Worm (Caenorhabditis elegans) whole organism, young adult: Measurements from ENCODE around the gene C06B3.7.

ENCODE experiments used
- B0019.2 ChIP-seq: fragments of 200-800 bp; sonication (Bioruptor generic); conservative IDR thresholded peaks from 2 replicates; pipeline ENCODE4 v1.3.6; 2022; ENCODE audit warnings: missing genetic modification reagents, missing genetic modification characterization, missing compliant biosample characterization
- B0261.1 ChIP-seq: sonication (generic microtip); optimal IDR thresholded peaks from 2 replicates; lab custom pipeline; 2016; ENCODE audit warnings: mild to moderate bottlenecking, missing genetic modification characterization, moderate library complexity, missing compliant biosample characterization
- D2030.7 ChIP-seq: fragments of 200-800 bp; sonication (Bioruptor generic); IDR thresholded peaks from 2 replicates; pipeline ENCODE4 v1.3.6; 2022; ENCODE audit warnings: missing genetic modification reagents, missing genetic modification characterization, missing compliant biosample characterization
- F22D6.2 ChIP-seq: sonication (generic microtip); optimal IDR thresholded peaks from 2 replicates; lab custom pipeline; 2016; ENCODE audit warnings: mild to moderate bottlenecking, missing genetic modification characterization, missing compliant biosample characterization
- F39B2.1 ChIP-seq: fragments of 200-800 bp; sonication (Bioruptor generic); IDR thresholded peaks from 2 replicates; pipeline ENCODE4 v1.3.6; 2022; ENCODE audit warnings: missing genetic modification reagents, missing genetic modification characterization, missing compliant biosample characterization
- F55B11.4 ChIP-seq: sonication (generic microtip); optimal IDR thresholded peaks from 2 replicates; lab custom pipeline; 2016; ENCODE audit warnings: missing compliant biosample characterization, missing genetic modification characterization, borderline replicate concordance; ENCODE audit not compliant: insufficient read depth
- F57A8.1 ChIP-seq: fragments of 200-800 bp; sonication (Bioruptor generic); optimal IDR thresholded peaks from 2 replicates; lab custom pipeline; 2018; ENCODE audit warnings: mild to moderate bottlenecking, missing genetic modification characterization, moderate library complexity, missing compliant biosample characterization
- K11D2.4 ChIP-seq: fragments of 200-800 bp; sonication (Bioruptor generic); IDR thresholded peaks from 2 replicates; pipeline ENCODE4 v1.3.6; 2022; ENCODE audit warnings: missing genetic modification reagents, missing genetic modification characterization, missing compliant biosample characterization
- Y53F4B.3 ChIP-seq: fragments of 200-800 bp; sonication (Bioruptor generic); IDR thresholded peaks from 2 replicates; pipeline ENCODE4 v1.3.6; 2022; ENCODE audit warnings: missing genetic modification reagents, missing genetic modification characterization, missing compliant biosample characterization
- Y53G8AR.9 ChIP-seq: fragments of 200-800 bp; sonication (Bioruptor generic); conservative IDR thresholded peaks from 2 replicates; pipeline ENCODE4 v1.3.6; 2022; ENCODE audit warnings: missing genetic modification reagents, missing genetic modification characterization, missing compliant biosample characterization
- Y79H2A.3 ChIP-seq: fragments of 200-800 bp; sonication (Bioruptor generic); conservative IDR thresholded peaks from 2 replicates; pipeline ENCODE4 v1.3.6; 2022; ENCODE audit warnings: missing genetic modification reagents, missing genetic modification characterization, missing compliant biosample characterization
- aptf-3 ChIP-seq: fragments of 200-800 bp; sonication (Bioruptor generic); IDR thresholded peaks from 2 replicates; pipeline ENCODE4 v1.3.6; 2022; ENCODE audit warnings: missing genetic modification characterization, missing compliant biosample characterization
- atf-7 ChIP-seq: sonication (generic microtip); optimal IDR thresholded peaks from 2 replicates; lab custom pipeline; 2017; ENCODE audit warnings: mild to moderate bottlenecking, missing genetic modification characterization, missing compliant biosample characterization
- athp-1 ChIP-seq: sonication (generic microtip); optimal IDR thresholded peaks from 2 replicates; lab custom pipeline; 2017; ENCODE audit warnings: mild to moderate bottlenecking, missing genetic modification characterization, missing compliant biosample characterization
- attf-3 ChIP-seq: fragments of 200-800 bp; sonication (Bioruptor generic); conservative IDR thresholded peaks from 2 replicates; pipeline ENCODE4 v1.3.6; 2022; ENCODE audit warnings: missing genetic modification reagents, missing genetic modification characterization, missing compliant biosample characterization
- attf-6 ChIP-seq: fragments of 200-800 bp; sonication (Bioruptor generic); IDR thresholded peaks from 2 replicates; pipeline ENCODE4 v1.3.6; 2022; ENCODE audit warnings: missing genetic modification reagents, missing genetic modification characterization, missing compliant biosample characterization
- bed-2 ChIP-seq: fragments of 200-800 bp; sonication (Bioruptor generic); IDR thresholded peaks from 2 replicates; pipeline ENCODE4 v1.3.6; 2022; ENCODE audit warnings: missing genetic modification reagents, missing genetic modification characterization, missing compliant biosample characterization
- ccch-3 ChIP-seq: fragments of 200-800 bp; sonication (Bioruptor generic); optimal IDR thresholded peaks from 2 replicates; lab custom pipeline; 2018; ENCODE audit warnings: mild to moderate bottlenecking, missing genetic modification characterization, missing compliant biosample characterization
- ceh-27 ChIP-seq: fragments of 200-800 bp; sonication (Bioruptor generic); optimal IDR thresholded peaks from 2 replicates; lab custom pipeline; 2018; ENCODE audit warnings: mild to moderate bottlenecking, missing genetic modification characterization, moderate library complexity, missing compliant biosample characterization
- dpff-1 ChIP-seq: sonication (generic microtip); optimal IDR thresholded peaks from 2 replicates; lab custom pipeline; 2017; ENCODE audit warnings: mild to moderate bottlenecking, missing genetic modification characterization, missing compliant biosample characterization
- efl-1 ChIP-seq: fragments of 150-350 bp; optimal IDR thresholded peaks from 2 replicates; lab custom pipeline; 2014; ENCODE audit warnings: missing biosample characterization, missing genetic modification reagents, missing genetic modification characterization
- egrh-3 ChIP-seq: fragments of 200-800 bp; sonication (Bioruptor generic); IDR thresholded peaks from 2 replicates; pipeline ENCODE4 v1.3.6; 2022; ENCODE audit warnings: missing genetic modification reagents, missing genetic modification characterization, missing compliant biosample characterization
- hlh-26 ChIP-seq: fragments of 200-800 bp; sonication (Bioruptor generic); conservative IDR thresholded peaks from 2 replicates; pipeline ENCODE4 v1.3.6; 2022; ENCODE audit warnings: missing genetic modification reagents, missing genetic modification characterization, missing compliant biosample characterization
- hmg-20 ChIP-seq: fragments of 200-800 bp; sonication (Bioruptor generic); IDR thresholded peaks from 2 replicates; pipeline ENCODE4 v1.3.6; 2022; ENCODE audit warnings: missing genetic modification reagents, missing genetic modification characterization, missing compliant biosample characterization
- let-526 ChIP-seq: fragments of 200-800 bp; sonication (Bioruptor generic); IDR thresholded peaks from 2 replicates; pipeline ENCODE4 v1.3.6; 2022; ENCODE audit warnings: missing genetic modification reagents, missing genetic modification characterization, missing compliant biosample characterization
- let-607 ChIP-seq, 2 experiments: fragments of 200-800 bp in 1 of 2; sonication (Bioruptor generic) in 1 of 2; sonication (generic microtip) in 1 of 2; optimal IDR thresholded peaks; 2 replicates each; lab custom pipeline; 2016 to 2018; ENCODE audit warnings: mild to moderate bottlenecking in 2 of 2, missing compliant biosample characterization in 2 of 2, missing genetic modification characterization in 2 of 2, moderate library complexity in 2 of 2, missing genotype in 1 of 2
- lin-26 ChIP-seq: fragments of 200-800 bp; sonication (Bioruptor generic); IDR thresholded peaks from 2 replicates; pipeline ENCODE4 v1.3.6; 2022; ENCODE audit warnings: missing genetic modification reagents, missing genetic modification characterization, missing compliant biosample characterization
- lin-35 ChIP-seq, 3 experiments: fragments of 150-350 bp in 2 of 3; sonication (generic microtip) in 1 of 3; optimal IDR thresholded peaks; 2 replicates each; lab custom pipeline; 2014 to 2018; ENCODE audit warnings: missing biosample characterization in 3 of 3, missing genetic modification characterization in 3 of 3, missing genetic modification reagents in 3 of 3
- lin-54 ChIP-seq: fragments of 200-800 bp; sonication (Bioruptor generic); optimal IDR thresholded peaks from 2 replicates; lab custom pipeline; 2018; ENCODE audit warnings: mild to moderate bottlenecking, missing genetic modification characterization, missing compliant biosample characterization
- lsy-27 ChIP-seq: sonication (generic microtip); optimal IDR thresholded peaks from 2 replicates; lab custom pipeline; 2017; ENCODE audit warnings: missing genetic modification characterization, mild to moderate bottlenecking, missing compliant biosample characterization, antibody characterized with exemption, missing genotype, borderline replicate concordance; ENCODE audit not compliant: insufficient read depth
- madf-3 ChIP-seq: fragments of 200-800 bp; sonication (Bioruptor generic); IDR thresholded peaks from 2 replicates; pipeline ENCODE4 v1.3.6; 2022; ENCODE audit warnings: missing genetic modification reagents, missing genetic modification characterization, missing compliant biosample characterization
- madf-8 ChIP-seq: fragments of 200-800 bp; sonication (Bioruptor generic); conservative IDR thresholded peaks from 2 replicates; pipeline ENCODE4 v1.3.6; 2022; ENCODE audit warnings: missing genetic modification reagents, missing genetic modification characterization, missing compliant biosample characterization
- mes-4 ChIP-seq: sonication (generic microtip); optimal IDR thresholded peaks from 2 replicates; lab custom pipeline; 2016; ENCODE audit warnings: missing genotype, missing genetic modification characterization, missing compliant biosample characterization
- nfyb-1 ChIP-seq: fragments of 200-800 bp; sonication (Bioruptor generic); IDR thresholded peaks from 2 replicates; pipeline ENCODE4 v1.3.6; 2022; ENCODE audit warnings: missing genetic modification reagents, missing genetic modification characterization, missing compliant biosample characterization
- nhr-179 ChIP-seq: sonication (generic microtip); optimal IDR thresholded peaks from 2 replicates; lab custom pipeline; 2016; ENCODE audit warnings: mild to moderate bottlenecking, missing genetic modification characterization, missing compliant biosample characterization
- nhr-27 ChIP-seq: fragments of 200-800 bp; sonication (Bioruptor generic); optimal IDR thresholded peaks from 2 replicates; lab custom pipeline; 2018; ENCODE audit warnings: mild to moderate bottlenecking, missing genetic modification characterization, moderate library complexity, missing compliant biosample characterization
- nhr-80 ChIP-seq: sonication (generic microtip); optimal IDR thresholded peaks from 2 replicates; lab custom pipeline; 2016; ENCODE audit warnings: missing genetic modification characterization, missing compliant biosample characterization
- pha-4 ChIP-seq: fragments of 150-350 bp; sonication (generic microtip); optimal IDR thresholded peaks from 2 replicates; lab custom pipeline; 2014; ENCODE audit warnings: missing biosample characterization, missing genetic modification reagents, missing genetic modification characterization
- rcor-1 ChIP-seq: fragments of 200-800 bp; sonication (Bioruptor generic); IDR thresholded peaks from 2 replicates; pipeline ENCODE4 v1.3.6; 2022; ENCODE audit warnings: missing genetic modification reagents, missing genetic modification characterization, missing compliant biosample characterization
- repo-1 ChIP-seq: sonication (generic microtip); optimal IDR thresholded peaks from 2 replicates; lab custom pipeline; 2017; ENCODE audit warnings: mild to moderate bottlenecking, missing genetic modification characterization, missing compliant biosample characterization
- snpc-4 ChIP-seq, 5 experiments: fragments of 150-350 bp in 1 of 5; sonication (generic microtip) in 4 of 5; optimal IDR thresholded peaks; 2 replicates each; lab custom pipeline; 2014 to 2018; ENCODE audit warnings: missing genetic modification characterization in 5 of 5, missing biosample characterization in 3 of 5, antibody characterized with exemption in 2 of 5, mild to moderate bottlenecking in 2 of 5, missing compliant biosample characterization in 2 of 5, missing genotype in 2 of 5, moderate library complexity in 2 of 5, missing genetic modification reagents in 1 of 5
- sptf-2 ChIP-seq: fragments of 200-800 bp; sonication (Bioruptor generic); optimal IDR thresholded peaks from 2 replicates; lab custom pipeline; 2018; ENCODE audit warnings: mild to moderate bottlenecking, missing genetic modification characterization, missing compliant biosample characterization
- tlf-1 ChIP-seq: fragments of 200-800 bp; sonication (Bioruptor generic); optimal IDR thresholded peaks from 2 replicates; lab custom pipeline; 2018; ENCODE audit warnings: mild to moderate bottlenecking, missing genetic modification characterization, missing compliant biosample characterization
- unc-62 ChIP-seq: fragments of 150-350 bp; optimal IDR thresholded peaks from 2 replicates; lab custom pipeline; 2014; ENCODE audit warnings: missing biosample characterization, missing genetic modification reagents, missing genetic modification characterization
- ztf-18 ChIP-seq: sonication (generic microtip); optimal IDR thresholded peaks from 2 replicates; lab custom pipeline; 2016; ENCODE audit warnings: missing genotype, mild to moderate bottlenecking, missing genetic modification characterization, missing compliant biosample characterization
- ztf-22 ChIP-seq: fragments of 200-800 bp; sonication (Bioruptor generic); optimal IDR thresholded peaks from 2 replicates; lab custom pipeline; 2018; ENCODE audit warnings: mild to moderate bottlenecking, missing genetic modification characterization, moderate library complexity, missing compliant biosample characterization

C06B3.7 gene

DNA sequence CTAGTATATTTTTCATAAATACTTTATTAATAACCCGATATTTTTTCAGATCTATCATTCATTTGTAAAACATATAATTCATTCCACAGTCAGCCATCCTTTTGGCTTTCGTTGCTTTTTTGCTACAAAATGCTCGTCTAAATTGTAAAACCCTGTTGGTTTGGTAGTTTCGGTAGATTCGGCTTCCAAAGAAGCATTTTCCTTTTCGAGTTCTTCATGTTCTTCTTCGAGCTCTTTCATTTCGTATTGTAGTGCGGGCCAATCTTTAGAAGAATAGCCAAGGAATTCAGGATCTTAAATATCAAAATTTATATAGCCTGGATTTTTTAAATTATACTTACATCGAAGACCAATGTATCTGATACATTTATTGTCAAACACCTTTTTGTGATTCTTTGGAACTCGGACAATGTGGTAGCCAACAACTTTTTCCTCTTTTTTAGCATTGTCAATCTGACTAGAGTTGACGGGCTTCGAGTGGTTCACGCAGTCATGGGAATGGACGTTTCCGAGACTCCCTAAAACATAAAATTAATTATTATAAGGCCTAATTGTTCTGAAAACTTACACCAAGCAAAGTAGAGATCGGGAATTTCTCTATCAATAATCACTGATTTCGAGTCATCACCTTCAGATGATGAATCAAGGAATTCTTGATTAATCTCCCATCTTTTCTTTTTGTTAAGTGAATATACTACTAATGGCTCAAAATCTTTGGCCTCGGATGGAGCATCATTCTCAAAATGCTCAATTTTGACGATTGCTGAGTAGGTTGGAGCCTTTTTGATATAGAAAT is 1.2 kb upstream of the C06B3.7 start:
- TF ChIP-seq F57A8.1 (GFP tag; lab: Kevin White, UChicago), result no peak
- TF ChIP-seq athp-1, result peak; percentile 1
- no peak for TF ChIP-seq ztf-18 (tag; lab: Kevin White, UChicago)
- no peak for TF ChIP-seq madf-8 (GFP tag; lab: Robert Waterston, UW)
- no peak for TF ChIP-seq Y53F4B.3 (GFP tag; lab: Robert Waterston, UW)
- no peak for TF ChIP-seq B0019.2 (GFP tag; lab: Robert Waterston, UW)
- TF ChIP-seq ccch-3 (GFP tag; lab: Kevin White, UChicago), result no peak
- TF ChIP-seq atf-7 (tag; lab: Kevin White, UChicago), result no peak
- TF ChIP-seq repo-1, result no peak
- TF ChIP-seq Y79H2A.3, result peak; percentile 6; the same call in 1 of the 2 replicates
- no peak for TF ChIP-seq sptf-2 (GFP tag; lab: Kevin White, UChicago)
- peak; percentile 45 for TF ChIP-seq K11D2.4 (GFP tag; lab: Robert Waterston, UW)
- no peak for TF ChIP-seq let-526 (GFP tag; lab: Robert Waterston, UW)
- TF ChIP-seq lin-54, result no peak
- no peak for TF ChIP-seq egrh-3 (GFP tag; lab: Robert Waterston, UW)
- no peak for TF ChIP-seq Y53G8AR.9
- TF ChIP-seq ztf-22, result no peak
- TF ChIP-seq efl-1, result no peak
- no peak for TF ChIP-seq let-607 (tag; optimal IDR thresholded peaks at IDR 0.05; lab: Kevin White, UChicago)
- peak; percentile 64 for TF ChIP-seq nfyb-1 (GFP tag; lab: Robert Waterston, UW)
- TF ChIP-seq tlf-1, result no peak
- no peak for TF ChIP-seq dpff-1
- no peak for TF ChIP-seq snpc-4 (GFP tag; optimal IDR thresholded peaks at IDR 0.05; lab: Kevin White, UChicago)
- TF ChIP-seq snpc-4 (tag; optimal IDR thresholded peaks at IDR 0.05; lab: Kevin White, UChicago), result no peak
- no peak for TF ChIP-seq pha-4 (tag; lab: Kevin White, UChicago)
- TF ChIP-seq ceh-27 (GFP tag; lab: Kevin White, UChicago), result no peak
- no peak for TF ChIP-seq F55B11.4 (tag; lab: Kevin White, UChicago)
- peak in 1 of 3 experiments; percentile 39 for TF ChIP-seq lin-35 (GFP tag; optimal IDR thresholded peaks at IDR 0.05; lab: Kevin White, UChicago)
- no peak for TF ChIP-seq mes-4 (tag; lab: Kevin White, UChicago)
- TF ChIP-seq lin-26 (GFP tag; lab: Robert Waterston, UW), result no peak
- TF ChIP-seq attf-6, result no peak; the same call in 1 of the 2 replicates
- TF ChIP-seq hlh-26 (GFP tag; lab: Robert Waterston, UW), result no peak
- TF ChIP-seq B0261.1 (tag; lab: Kevin White, UChicago), result no peak
- TF ChIP-seq nhr-179 (tag; lab: Kevin White, UChicago), result no peak
- TF ChIP-seq rcor-1 (GFP tag; lab: Robert Waterston, UW), result no peak
- TF ChIP-seq F22D6.2 (tag; lab: Kevin White, UChicago), result no peak
- 0 out of 2 replicates have a peak, but pooled peaks have one; percentile 8 for TF ChIP-seq attf-3 (GFP tag; lab: Robert Waterston, UW)
- 0 out of 2 replicates have a peak, but pooled peaks have one; percentile 27 for TF ChIP-seq madf-3 (GFP tag; lab: Robert Waterston, UW)
- no peak for TF ChIP-seq bed-2 (GFP tag; lab: Robert Waterston, UW)
- TF ChIP-seq D2030.7, result no peak
- no peak for TF ChIP-seq nhr-27
- TF ChIP-seq unc-62 (GFP tag; lab: Kevin White, UChicago), result no peak
- no peak for TF ChIP-seq hmg-20 (GFP tag; lab: Robert Waterston, UW)
- no peak for TF ChIP-seq nhr-80 (tag; lab: Kevin White, UChicago)
- no peak for TF ChIP-seq lsy-27 (tag; lab: Kevin White, UChicago)
- no peak for TF ChIP-seq aptf-3 (GFP tag; lab: Robert Waterston, UW)
- TF ChIP-seq F39B2.1 (GFP tag; lab: Robert Waterston, UW), result no peak
